Fruit fly (Drosophila melanogaster): ENCODE results near the gene CG10116.

- TF ChIP-seq CG9705 (GFP tag; optimal IDR thresholded peaks at IDR 0.05): no peak
- TF ChIP-seq fru (GFP tag; optimal IDR thresholded peaks at IDR 0.05): peak; percentile 14
- TF ChIP-seq CG32264 (GFP tag; optimal IDR thresholded peaks at IDR 0.05): no peak
- TF ChIP-seq Hnf4 (GFP tag; optimal IDR thresholded peaks at IDR 0.05): peak; percentile 2
- TF ChIP-seq Abd-B (GFP tag; optimal IDR thresholded peaks at IDR 0.05): no peak
- no peak for TF ChIP-seq Vsx2 (GFP tag; optimal IDR thresholded peaks at IDR 0.05; ENCODE audit: partially characterized antibody)
- TF ChIP-seq Myc (optimal IDR thresholded peaks at IDR 0.05): no peak
- peak; percentile 28 for TF ChIP-seq brk (GFP tag; optimal IDR thresholded peaks at IDR 0.05)
- no peak for TF ChIP-seq pan (optimal IDR thresholded peaks at IDR 0.05)
Measured at dm6 chr3L:13494363-13495015, 37.5 kb upstream of the CG10116 start.

All from whole organism, wandering third instar larva.